Fruit fly (Drosophila melanogaster) whole organism, embryonic: Measurements from ENCODE around the gene CG4332.

Experiments
- Atf6 ChIP-seq: fragments of 200-800 bp; sonication (Bioruptor generic); IDR thresholded peaks from 2 replicates; pipeline ENCODE4 v1.3.6; 2022; ENCODE audit warnings: missing biosample characterization, missing genetic modification characterization
- Bdp1 ChIP-seq: fragments of 200-800 bp; sonication (Bioruptor generic); optimal IDR thresholded peaks from 3 replicates; lab custom pipeline; 2016; ENCODE audit warnings: missing biosample characterization, missing genetic modification characterization
- CG10366 ChIP-seq: fragments of 200-800 bp; sonication (Bioruptor generic); IDR thresholded peaks from 2 replicates; pipeline ENCODE4 v1.3.6; 2022; ENCODE audit warnings: missing biosample characterization, missing genetic modification characterization
- CG10462 ChIP-seq: fragments of 200-800 bp; sonication (Bioruptor generic); optimal IDR thresholded peaks from 2 replicates; lab custom pipeline; 2016; ENCODE audit warnings: missing biosample characterization, missing genetic modification characterization
- CG10979 ChIP-seq: fragments of 200-800 bp; sonication (Bioruptor generic); optimal IDR thresholded peaks from 2 replicates; lab custom pipeline; 2018; ENCODE audit warnings: missing biosample characterization, mild to moderate bottlenecking, missing genetic modification characterization, moderate library complexity
- CG13894 ChIP-seq: fragments of 200-800 bp; sonication (Bioruptor generic); optimal IDR thresholded peaks from 3 replicates; lab custom pipeline; 2018; ENCODE audit warnings: missing biosample characterization, mild to moderate bottlenecking, missing genetic modification characterization, moderate library complexity
- CG14441 ChIP-seq: fragments of 200-800 bp; sonication (Bioruptor generic); IDR thresholded peaks from 2 replicates; pipeline ENCODE4 v1.3.6; 2022; ENCODE audit warnings: missing biosample characterization, missing genetic modification characterization
- CG15601 ChIP-seq: fragments of 200-800 bp; sonication (Bioruptor generic); optimal IDR thresholded peaks from 3 replicates; lab custom pipeline; 2019; ENCODE audit warnings: missing biosample characterization, mild to moderate bottlenecking, missing genetic modification characterization, moderate library complexity
- CG17802 ChIP-seq: fragments of 200-800 bp; sonication (Bioruptor generic); optimal IDR thresholded peaks from 2 replicates; lab custom pipeline; 2018; ENCODE audit warnings: missing biosample characterization, mild to moderate bottlenecking, missing genetic modification characterization, moderate library complexity
- CG18011 ChIP-seq: fragments of 200-800 bp; sonication (Bioruptor generic); optimal IDR thresholded peaks from 2 replicates; lab custom pipeline; 2017; ENCODE audit warnings: missing biosample characterization, missing genetic modification characterization, mild to moderate bottlenecking, moderate library complexity, missing genotype
- CG18764 ChIP-seq: fragments of 200-800 bp; sonication (Bioruptor generic); optimal IDR thresholded peaks from 3 replicates; lab custom pipeline; 2016; ENCODE audit warnings: missing biosample characterization, missing genetic modification characterization
- CG2202 ChIP-seq: fragments of 200-800 bp; sonication (Bioruptor generic); optimal IDR thresholded peaks from 2 replicates; lab custom pipeline; 2018; ENCODE audit warnings: missing biosample characterization, mild to moderate bottlenecking, missing genetic modification characterization
- CG2678 ChIP-seq: fragments of 200-800 bp; sonication (Bioruptor generic); optimal IDR thresholded peaks from 3 replicates; lab custom pipeline; 2019; ENCODE audit warnings: missing biosample characterization, mild to moderate bottlenecking, missing genetic modification characterization, moderate library complexity
- CG2875 ChIP-seq: fragments of 200-800 bp; sonication (Bioruptor generic); optimal IDR thresholded peaks from 2 replicates; lab custom pipeline; 2017; ENCODE audit warnings: missing biosample characterization, mild to moderate bottlenecking, missing genetic modification characterization, missing genetic modification reagents
- CG31224 ChIP-seq: fragments of 200-800 bp; sonication (Bioruptor generic); IDR thresholded peaks from 2 replicates; pipeline ENCODE4 v1.3.6; 2022; ENCODE audit warnings: missing biosample characterization, missing genetic modification characterization
- CG32772 ChIP-seq: fragments of 200-800 bp; sonication (Bioruptor generic); IDR thresholded peaks from 2 replicates; pipeline ENCODE4 v1.3.6; 2022; ENCODE audit warnings: missing biosample characterization, missing genetic modification characterization
- CG4424 ChIP-seq: fragments of 200-800 bp; sonication (Bioruptor generic); optimal IDR thresholded peaks from 3 replicates; lab custom pipeline; 2016; ENCODE audit warnings: missing biosample characterization, missing genetic modification characterization
- CG5180 ChIP-seq: fragments of 200-800 bp; sonication (Bioruptor generic); optimal IDR thresholded peaks from 3 replicates; lab custom pipeline; 2017; ENCODE audit warnings: missing biosample characterization, missing genetic modification characterization, mild to moderate bottlenecking, moderate library complexity, missing genetic modification reagents
- CG6765 ChIP-seq: fragments of 200-800 bp; sonication (Bioruptor generic); optimal IDR thresholded peaks from 3 replicates; lab custom pipeline; 2017; ENCODE audit warnings: missing biosample characterization, mild to moderate bottlenecking, missing genetic modification characterization
- CG7372 ChIP-seq: fragments of 200-800 bp; sonication (Bioruptor generic); IDR thresholded peaks from 2 replicates; pipeline ENCODE4 v1.3.6; 2022; ENCODE audit warnings: missing biosample characterization, missing genetic modification characterization
- CG8290 ChIP-seq, 3 experiments: fragments of 200-800 bp; sonication (Bioruptor generic); optimal IDR thresholded peaks; 2 replicates each; lab custom pipeline; 2016 to 2019; ENCODE audit warnings: missing biosample characterization in 3 of 3, missing genetic modification characterization in 3 of 3, mild to moderate bottlenecking in 2 of 3, moderate library complexity in 1 of 3
- CG9215 ChIP-seq: fragments of 200-800 bp; sonication (Bioruptor generic); IDR thresholded peaks from 2 replicates; pipeline ENCODE4 v1.3.6; 2022; ENCODE audit warnings: missing biosample characterization, missing genetic modification characterization
- Dip3 ChIP-seq: fragments of 200-800 bp; sonication (Bioruptor generic); optimal IDR thresholded peaks from 3 replicates; lab custom pipeline; 2016; ENCODE audit warnings: missing biosample characterization, missing genetic modification characterization
- Fer2 ChIP-seq: fragments of 200-800 bp; sonication (Bioruptor generic); optimal IDR thresholded peaks from 2 replicates; lab custom pipeline; 2018; ENCODE audit warnings: missing biosample characterization, mild to moderate bottlenecking, missing genetic modification characterization, moderate library complexity
- Gug ChIP-seq: fragments of 200-800 bp; sonication (Bioruptor generic); IDR thresholded peaks from 4 replicates; pipeline ENCODE4 v1.3.6; 2022; ENCODE audit warnings: missing biosample characterization, missing genetic modification characterization
- Hr3 ChIP-seq: fragments of 200-800 bp; sonication (Bioruptor generic); optimal IDR thresholded peaks from 3 replicates; lab custom pipeline; 2016; ENCODE audit warnings: missing biosample characterization, missing genetic modification characterization
- NFAT ChIP-seq: fragments of 200-800 bp; sonication (Bioruptor generic); IDR thresholded peaks from 2 replicates; pipeline ENCODE4 v1.3.6; 2022; ENCODE audit warnings: missing biosample characterization, missing genetic modification characterization
- Oli ChIP-seq: fragments of 200-800 bp; sonication (Bioruptor generic); optimal IDR thresholded peaks from 2 replicates; lab custom pipeline; 2018; ENCODE audit warnings: missing biosample characterization, mild to moderate bottlenecking, missing genetic modification characterization, moderate library complexity
- Rx ChIP-seq: fragments of 200-800 bp; sonication (Bioruptor generic); IDR thresholded peaks from 2 replicates; pipeline ENCODE4 v1.3.6; 2022; ENCODE audit warnings: missing biosample characterization, missing genetic modification characterization
- Sin3A ChIP-seq: fragments of >200 bp; optimal IDR thresholded peaks from 2 replicates; lab custom pipeline; 2018
- Sox100B ChIP-seq: fragments of 200-800 bp; sonication (Bioruptor generic); optimal IDR thresholded peaks from 3 replicates; lab custom pipeline; 2018; ENCODE audit warnings: missing biosample characterization, mild to moderate bottlenecking, missing genetic modification characterization
- Ssrp ChIP-seq: fragments of 200-800 bp; sonication (Bioruptor generic); optimal IDR thresholded peaks from 2 replicates; lab custom pipeline; 2018; ENCODE audit warnings: missing biosample characterization, mild to moderate bottlenecking, missing genetic modification characterization, moderate library complexity
- Vsx1 ChIP-seq: fragments of 200-800 bp; sonication (Bioruptor generic); optimal IDR thresholded peaks from 2 replicates; lab custom pipeline; 2017; ENCODE audit warnings: missing biosample characterization, mild to moderate bottlenecking, missing genetic modification characterization, missing genetic modification reagents
- bigmax ChIP-seq: fragments of 200-800 bp; sonication (Bioruptor generic); optimal IDR thresholded peaks from 2 replicates; lab custom pipeline; 2018; ENCODE audit warnings: missing biosample characterization, mild to moderate bottlenecking, missing genetic modification characterization
- dmrt11E ChIP-seq: fragments of 200-800 bp; sonication (Bioruptor generic); optimal IDR thresholded peaks from 3 replicates; lab custom pipeline; 2018; ENCODE audit warnings: missing biosample characterization, mild to moderate bottlenecking, missing genetic modification characterization, moderate library complexity
- dysf ChIP-seq: fragments of 200-800 bp; sonication (Bioruptor generic); IDR thresholded peaks from 3 replicates; pipeline ENCODE4 v1.3.6; 2022; ENCODE audit warnings: missing biosample characterization, missing genetic modification characterization
- gsb ChIP-seq: fragments of 200-800 bp; sonication (Bioruptor generic); IDR thresholded peaks from 2 replicates; pipeline ENCODE4 v1.3.6; 2022; ENCODE audit warnings: missing biosample characterization, missing genetic modification characterization
- gsb-n ChIP-seq: fragments of 200-800 bp; sonication (Bioruptor generic); optimal IDR thresholded peaks from 3 replicates; lab custom pipeline; 2018; ENCODE audit warnings: missing biosample characterization, mild to moderate bottlenecking, missing genetic modification characterization
- gt ChIP-seq: fragments of 200-800 bp; sonication (Bioruptor generic); IDR thresholded peaks from 2 replicates; pipeline ENCODE4 v1.3.6; 2022; ENCODE audit warnings: missing biosample characterization, missing genetic modification characterization
- hkb ChIP-seq, 2 experiments: fragments of 200-800 bp in 1 of 2; fragments of >200 bp in 1 of 2; sonication (Bioruptor generic) in 1 of 2; IDR thresholded peaks in 1 of 2; optimal IDR thresholded peaks in 1 of 2; 2 replicates each; pipeline versions ENCODE4 v1.3.6 to Lab custom; 2017 to 2022; ENCODE audit warnings: missing biosample characterization in 1 of 2, missing genetic modification characterization in 1 of 2
- insv ChIP-seq, 2 experiments: fragments of 200-800 bp; sonication (Bioruptor generic); optimal IDR thresholded peaks; 3 replicates each; lab custom pipeline; 2016 to 2018; ENCODE audit warnings: missing biosample characterization in 2 of 2, missing genetic modification characterization in 2 of 2
- nau ChIP-seq: fragments of 200-800 bp; sonication (Bioruptor generic); optimal IDR thresholded peaks from 3 replicates; lab custom pipeline; 2017; ENCODE audit warnings: missing biosample characterization, mild to moderate bottlenecking, missing genetic modification characterization, missing genetic modification reagents
- otp ChIP-seq: fragments of 200-800 bp; sonication (Bioruptor generic); IDR thresholded peaks from 3 replicates; pipeline ENCODE4, ENCODE4 v1.3.6; 2022; ENCODE audit warnings: missing biosample characterization, missing genetic modification characterization
- phol ChIP-seq: fragments of 200-800 bp; sonication (Bioruptor generic); optimal IDR thresholded peaks from 3 replicates; lab custom pipeline; 2018; ENCODE audit warnings: missing biosample characterization, mild to moderate bottlenecking, missing genetic modification characterization, moderate library complexity
- slp2 ChIP-seq: fragments of 200-800 bp; sonication (Bioruptor generic); optimal IDR thresholded peaks from 2 replicates; lab custom pipeline; 2016; ENCODE audit warnings: missing biosample characterization, missing genetic modification characterization
- so ChIP-seq: fragments of 200-800 bp; sonication (Bioruptor generic); IDR thresholded peaks from 3 replicates; pipeline ENCODE4 v1.3.6; 2022; ENCODE audit warnings: missing biosample characterization, missing genetic modification characterization
- stwl ChIP-seq: fragments of 200-800 bp; sonication (Bioruptor generic); optimal IDR thresholded peaks from 3 replicates; lab custom pipeline; 2018; ENCODE audit warnings: missing biosample characterization, mild to moderate bottlenecking, missing genetic modification characterization, moderate library complexity
- trh ChIP-seq: fragments of 200-800 bp; sonication (Bioruptor generic); optimal IDR thresholded peaks from 2 replicates; lab custom pipeline; 2016; ENCODE audit warnings: missing biosample characterization, missing genetic modification characterization
- tx ChIP-seq: fragments of 200-800 bp; sonication (Bioruptor generic); optimal IDR thresholded peaks from 2 replicates; lab custom pipeline; 2016; ENCODE audit warnings: missing biosample characterization, missing genetic modification characterization

Gene CG4332

dm6 chrX:13130175-13130822, 24.5 kb upstream of the CG4332 start (continued):
- TF ChIP-seq phol (peak; percentile 80), CG2202 (tag; lab: Kevin White, UChicago) (peak; percentile 41), Sox100B (GFP tag; lab: Kevin White, UChicago) (peak; percentile 82), nau (GFP tag; lab: Kevin White, UChicago) (peak; percentile 70), gsb (GFP tag; lab: Robert Waterston, UW) (no peak), dysf (GFP tag; lab: Robert Waterston, UW) (peak; percentile 56; the same call in 2 of the 3 replicates), CG2875 (GFP tag; lab: Kevin White, UChicago) (peak; percentile 46), Rx (GFP tag; lab: Robert Waterston, UW) (no peak), CG10366 (GFP tag; lab: Robert Waterston, UW) (no peak; the same call in 1 of the 2 replicates), CG8290 (GFP tag; optimal IDR thresholded peaks at IDR 0.05; lab: Kevin White, UChicago) (peak; percentile 13), CG8290 (tag; optimal IDR thresholded peaks at IDR 0.05; lab: Kevin White, UChicago) (peak in 1 of 2 experiments; percentile 40), CG4424 (peak; percentile 73), CG2678 (tag; lab: Kevin White, UChicago) (peak; percentile 88), Sin3A (lab: Kevin White, UChicago) (no peak), NFAT (no peak), CG17802 (tag; lab: Kevin White, UChicago) (peak; percentile 12), CG9215 (GFP tag; lab: Robert Waterston, UW) (no peak), otp (GFP tag; lab: Robert Waterston, UW) (no peak), Gug (GFP tag; lab: Robert Waterston, UW) (no peak), gt (GFP tag; lab: Robert Waterston, UW) (no peak), CG14441 (GFP tag; lab: Robert Waterston, UW) (0 out of 2 replicates have a peak, but pooled peaks have one; percentile 9), slp2 (GFP tag; lab: Kevin White, UChicago) (peak; percentile 71), trh (GFP tag; lab: Kevin White, UChicago) (no peak), CG10979 (tag; lab: Kevin White, UChicago) (peak; percentile 81), CG18764 (GFP tag; lab: Kevin White, UChicago) (peak; percentile 33), hkb (optimal IDR thresholded peaks at IDR 0.05; lab: Kevin White, UChicago) (no peak), hkb (GFP tag; IDR thresholded peaks at IDR 0.05; lab: Robert Waterston, UW) (peak; percentile 70), Atf6 (GFP tag; lab: Robert Waterston, UW) (0 out of 2 replicates have a peak, but pooled peaks have one; percentile 30), Dip3 (GFP tag; lab: Kevin White, UChicago) (peak; percentile 49), Vsx1 (GFP tag; lab: Kevin White, UChicago) (peak; percentile 33), Ssrp (tag; lab: Kevin White, UChicago) (peak; percentile 71), CG10462 (GFP tag; lab: Kevin White, UChicago) (peak; percentile 22), Bdp1 (peak; percentile 34), CG13894 (tag; lab: Kevin White, UChicago) (peak; percentile 54), CG18011 (GFP tag; lab: Kevin White, UChicago) (peak; percentile 28), insv (GFP tag; optimal IDR thresholded peaks at IDR 0.05; lab: Kevin White, UChicago) (no peak), CG32772 (GFP tag; lab: Robert Waterston, UW) (peak; percentile 35; the same call in 1 of the 2 replicates), stwl (tag; lab: Kevin White, UChicago) (no peak), CG15601 (tag; lab: Kevin White, UChicago) (peak; percentile 72), Fer2 (tag; lab: Kevin White, UChicago) (peak; percentile 62), CG6765 (peak; percentile 34), dmrt11E (tag; lab: Kevin White, UChicago) (peak; percentile 78), gsb-n (tag; lab: Kevin White, UChicago) (peak; percentile 58), Oli (tag; lab: Kevin White, UChicago) (peak; percentile 81), so (GFP tag; lab: Robert Waterston, UW) (peak; percentile 34; the same call in 1 of the 3 replicates), tx (peak; percentile 65), Hr3 (peak; percentile 36), CG31224 (no peak), bigmax (GFP tag; lab: Kevin White, UChicago) (no peak), CG5180 (peak; percentile 49), CG7372 (GFP tag; lab: Robert Waterston, UW) (no peak)
